Worm (Caenorhabditis elegans): ENCODE results near the gene rpn-12.

DNA sequence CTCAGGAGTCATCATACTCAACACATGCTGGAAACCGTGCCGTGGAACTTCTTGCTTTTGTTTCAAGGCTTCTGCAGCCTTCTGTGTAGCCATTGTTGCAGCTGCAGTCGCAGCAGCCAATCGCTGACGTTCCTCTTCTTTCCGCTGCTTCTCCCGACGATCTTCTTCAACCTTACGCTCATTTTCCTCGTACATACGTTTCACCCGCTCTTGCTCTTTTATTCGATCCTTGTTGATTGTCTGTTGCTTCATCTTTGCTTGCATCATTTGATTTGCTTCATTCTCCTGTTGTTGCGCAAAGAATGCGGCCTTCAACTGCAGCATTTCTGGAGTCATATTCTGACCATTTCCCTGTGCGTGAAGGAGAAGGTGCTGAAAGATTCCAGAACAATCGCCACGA lies 30.3 kb upstream of the rpn-12 start:
- TF ChIP-seq nfya-1 (tag; optimal IDR thresholded peaks at IDR 0.05; ENCODE audit: borderline replicate concordance, insufficient read depth), result no peak
- no peak for TF ChIP-seq lin-35 (GFP tag; optimal IDR thresholded peaks at IDR 0.05)
- no peak for TF ChIP-seq ama-1 (optimal IDR thresholded peaks at IDR 0.05)
- no peak for TF ChIP-seq ama-1 (GFP tag; optimal IDR thresholded peaks at IDR 0.05)
- TF ChIP-seq athp-1 (tag; optimal IDR thresholded peaks at IDR 0.05), result no peak
- no peak for TF ChIP-seq T07F8.4 (tag; optimal IDR thresholded peaks at IDR 0.05)
- no peak for TF ChIP-seq madf-8 (GFP tag; conservative IDR thresholded peaks at IDR 0.05)

All from whole organism, young adult.